Worm (Caenorhabditis elegans) whole organism, L1 larva: ENCODE data around the gene Y53C12A.3.

Source experiments
- aly-2 ChIP-seq: fragments of 150-350 bp; optimal IDR thresholded peaks from 2 replicates; lab custom pipeline; 2014; ENCODE audit warnings: missing biosample characterization, missing genetic modification characterization
- ceh-8 ChIP-seq: fragments of 200-800 bp; sonication (Bioruptor generic); optimal IDR thresholded peaks from 2 replicates; lab custom pipeline; 2018; ENCODE audit warnings: mild to moderate bottlenecking, missing genetic modification characterization, moderate library complexity, missing compliant biosample characterization
- fos-1 ChIP-seq: fragments of 150-350 bp; optimal IDR thresholded peaks from 2 replicates; lab custom pipeline; 2014; ENCODE audit warnings: missing biosample characterization, missing genetic modification characterization
- grh-1 ChIP-seq: fragments of 200-800 bp; sonication (Bioruptor generic); IDR thresholded peaks from 2 replicates; pipeline ENCODE4 v1.3.6; 2022; ENCODE audit warnings: missing genetic modification reagents, missing genetic modification characterization, missing compliant biosample characterization
- isw-1 ChIP-seq: fragments of 200-800 bp; sonication (Bioruptor generic); IDR thresholded peaks from 2 replicates; pipeline ENCODE4 v1.3.6; 2022; ENCODE audit warnings: missing genetic modification characterization, missing compliant biosample characterization
- lin-39 ChIP-seq: fragments of 150-350 bp; optimal IDR thresholded peaks from 2 replicates; lab custom pipeline; 2014; ENCODE audit warnings: missing biosample characterization, missing genetic modification reagents, missing genetic modification characterization
- nhr-12 ChIP-seq: sonication (generic microtip); optimal IDR thresholded peaks from 2 replicates; lab custom pipeline; 2017; ENCODE audit warnings: missing biosample characterization, missing genetic modification characterization
- nhr-237 ChIP-seq: fragments of 150-350 bp; optimal IDR thresholded peaks from 2 replicates; lab custom pipeline; 2014; ENCODE audit warnings: missing biosample characterization, missing genetic modification characterization
- nhr-77 ChIP-seq: fragments of 150-350 bp; optimal IDR thresholded peaks from 2 replicates; lab custom pipeline; 2014; ENCODE audit warnings: missing biosample characterization, missing genetic modification characterization
- unc-130 ChIP-seq: fragments of 150-350 bp; optimal IDR thresholded peaks from 2 replicates; lab custom pipeline; 2017; ENCODE audit warnings: missing biosample characterization, missing genetic modification characterization, inconsistent platforms
- unc-86 ChIP-seq: sonication (generic microtip); optimal IDR thresholded peaks from 2 replicates; lab custom pipeline; 2016; ENCODE audit warnings: missing genetic modification characterization, missing compliant biosample characterization
- ztf-11 ChIP-seq, 2 experiments: sonication (generic microtip); optimal IDR thresholded peaks; 2 replicates each; lab custom pipeline; 2016 to 2017; ENCODE audit warnings: missing genetic modification characterization in 2 of 2, missing biosample characterization in 1 of 2, missing compliant biosample characterization in 1 of 2

DNA sequence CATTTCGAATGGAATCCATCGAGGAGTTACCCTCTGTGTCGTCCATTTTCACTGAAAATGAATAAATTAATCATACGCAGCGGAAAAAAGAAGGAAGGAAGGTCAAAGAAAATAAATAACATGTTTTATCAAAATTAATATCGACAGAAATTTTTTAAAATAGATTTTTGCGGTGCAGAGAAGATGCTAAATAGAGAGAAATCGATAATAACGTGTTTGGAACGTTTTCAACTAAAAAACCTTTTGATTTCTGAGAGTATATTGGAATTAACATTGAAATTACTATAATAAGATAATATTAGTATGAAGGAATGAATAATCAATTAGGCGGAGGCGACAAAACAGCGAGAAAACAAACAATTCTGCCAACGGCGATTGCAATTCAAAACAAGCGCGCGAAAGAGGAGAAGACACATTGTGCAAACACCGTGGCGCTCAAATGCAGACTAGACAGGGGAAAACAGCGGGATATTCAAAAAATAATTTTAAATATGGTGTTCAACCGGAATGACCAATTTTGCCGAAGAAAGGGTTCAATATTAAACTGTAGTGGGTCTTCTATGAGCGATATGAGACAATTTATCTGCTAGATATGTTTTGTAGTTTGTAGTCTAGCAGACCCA lies 10.5 kb upstream of the Y53C12A.3 start, which contains the start of gene wee-1.3:
- TF ChIP-seq nhr-77 (tag; lab: Kevin White, UChicago) (peak; percentile 83), nhr-237 (tag; lab: Kevin White, UChicago) (peak; percentile 50), ceh-8 (GFP tag; lab: Kevin White, UChicago) (peak; percentile 48), unc-130 (tag; lab: Kevin White, UChicago) (peak; percentile 83), aly-2 (tag; lab: Kevin White, UChicago) (peak; percentile 77), lin-39 (peak; percentile 58), nhr-12 (tag; lab: Kevin White, UChicago) (no peak), isw-1 (GFP tag; lab: Robert Waterston, UW) (peak; percentile 79), ztf-11 (tag; optimal IDR thresholded peaks at IDR 0.05; lab: Kevin White, UChicago) (peak in 1 of 2 experiments; percentile 51), grh-1 (GFP tag; lab: Robert Waterston, UW) (peak; percentile 62), unc-86 (tag; lab: Kevin White, UChicago) (peak; percentile 72), fos-1 (tag; lab: Kevin White, UChicago) (peak; percentile 37)
